Fruit fly (Drosophila melanogaster) whole organism: Measurements from ENCODE around the gene bru2.

Experiments used
- CG8478 ChIP-seq: fragments of >200 bp; optimal IDR thresholded peaks from 2 replicates; lab custom pipeline; 2018; ENCODE audit warnings: inconsistent platforms
- Dll ChIP-seq: fragments of >200 bp; optimal IDR thresholded peaks from 2 replicates; lab custom pipeline; 2017
- EcR ChIP-seq, 2 experiments: fragments of >200 bp; optimal IDR thresholded peaks; 2 replicates each; lab custom pipeline; 2017; ENCODE audit warnings: missing biosample characterization in 2 of 2, missing genetic modification characterization in 2 of 2, missing genetic modification reagents in 2 of 2
- pan ChIP-seq: fragments of >200 bp; optimal IDR thresholded peaks from 2 replicates; lab custom pipeline; 2017
- psq ChIP-seq: fragments of >200 bp; optimal IDR thresholded peaks from 2 replicates; lab custom pipeline; 2017
- usp ChIP-seq: fragments of >200 bp; optimal IDR thresholded peaks from 2 replicates; lab custom pipeline; 2017; ENCODE audit warnings: missing biosample characterization, missing genetic modification characterization, mixed read lengths

bru2 gene

dm6 chr2L:12343634-12344269 lies at the start of gene bru2, which contains the start of gene CG43813:
Gene bru2, plus strand, starts transcription at chr2L:12344219.
Gene CG43813, minus strand, starts transcription at chr2L:12344266.
- TF ChIP-seq psq (no peak), CG8478 (lab: Kevin White, UChicago) (no peak), usp (GFP tag; lab: Kevin White, UChicago) (no peak), EcR (GFP tag; optimal IDR thresholded peaks at IDR 0.05; lab: Kevin White, UChicago) (no peak), pan (lab: Kevin White, UChicago) (no peak), Dll (no peak)

- TF ChIP-seq EcR (GFP tag; optimal IDR thresholded peaks at IDR 0.05; lab: Kevin White, UChicago) (no peak), Dll (no peak), usp (GFP tag; lab: Kevin White, UChicago) (no peak), psq (no peak), pan (lab: Kevin White, UChicago) (no peak), CG8478 (lab: Kevin White, UChicago) (no peak)
Observed at dm6 chr2L:12314838-12315237, 29.2 kb upstream of the bru2 start.

- TF ChIP-seq usp (GFP tag; lab: Kevin White, UChicago) (no peak), psq (no peak), Dll (no peak), CG8478 (lab: Kevin White, UChicago) (no peak), EcR (GFP tag; optimal IDR thresholded peaks at IDR 0.05; lab: Kevin White, UChicago) (no peak), pan (lab: Kevin White, UChicago) (no peak)
Observed at dm6 chr2L:12337162-12337561, 6.9 kb upstream of the bru2 start.

dm6 chr2L:12338548-12338947 lies 5.5 kb upstream of the bru2 start, which contains the start of gene CG31862:
Gene CG31862, plus strand, starts transcription at chr2L:12338848.
- TF ChIP-seq Dll (no peak), CG8478 (lab: Kevin White, UChicago) (no peak), usp (GFP tag; lab: Kevin White, UChicago) (no peak), pan (lab: Kevin White, UChicago) (no peak), psq (no peak), EcR (GFP tag; optimal IDR thresholded peaks at IDR 0.05; lab: Kevin White, UChicago) (no peak)

- TF ChIP-seq Dll (no peak), EcR (GFP tag; optimal IDR thresholded peaks at IDR 0.05; lab: Kevin White, UChicago) (no peak), CG8478 (lab: Kevin White, UChicago) (no peak), pan (lab: Kevin White, UChicago) (no peak), usp (GFP tag; lab: Kevin White, UChicago) (no peak), psq (no peak)
Observed at dm6 chr2L:12341705-12342104, 2.3 kb upstream of the bru2 start.

- TF ChIP-seq Dll (no peak), pan (lab: Kevin White, UChicago) (no peak), CG8478 (lab: Kevin White, UChicago) (no peak), EcR (GFP tag; optimal IDR thresholded peaks at IDR 0.05; lab: Kevin White, UChicago) (no peak), psq (no peak), usp (GFP tag; lab: Kevin White, UChicago) (no peak)
Observed at dm6 chr2L:12346163-12346892, 2.3 kb downstream of the bru2 start.

dm6 chr2L:12347034-12347433 lies 3.0 kb downstream of the bru2 start:
- no peak for TF ChIP-seq CG8478 (lab: Kevin White, UChicago)
- TF ChIP-seq psq = no peak

- TF ChIP-seq pan (lab: Kevin White, UChicago) (no peak), Dll (no peak), usp (GFP tag; lab: Kevin White, UChicago) (no peak), CG8478 (lab: Kevin White, UChicago) (no peak), psq (no peak)
Observed at dm6 chr2L:12347862-12348261, 3.8 kb downstream of the bru2 start.

- TF ChIP-seq usp (GFP tag; lab: Kevin White, UChicago) (no peak), pan (lab: Kevin White, UChicago) (no peak), CG8478 (lab: Kevin White, UChicago) (no peak), psq (no peak), Dll (no peak), EcR (GFP tag; optimal IDR thresholded peaks at IDR 0.05; lab: Kevin White, UChicago) (no peak)
Observed at dm6 chr2L:12348407-12349091, 4.5 kb downstream of the bru2 start.

dm6 chr2L:12350880-12351279 lies 6.9 kb downstream of the bru2 start:
- no peak for TF ChIP-seq usp (GFP tag; lab: Kevin White, UChicago)
- no peak for TF ChIP-seq pan (lab: Kevin White, UChicago)
- no peak for TF ChIP-seq CG8478 (lab: Kevin White, UChicago)
- TF ChIP-seq Dll = no peak
- no peak for TF ChIP-seq psq
- no peak for TF ChIP-seq EcR (GFP tag; optimal IDR thresholded peaks at IDR 0.05; lab: Kevin White, UChicago)

- no peak for TF ChIP-seq pan (lab: Kevin White, UChicago)
- no peak for TF ChIP-seq psq
- no peak for TF ChIP-seq CG8478 (lab: Kevin White, UChicago)
- no peak for TF ChIP-seq EcR (GFP tag; optimal IDR thresholded peaks at IDR 0.05; lab: Kevin White, UChicago)
- no peak for TF ChIP-seq usp (GFP tag; lab: Kevin White, UChicago)
- no peak for TF ChIP-seq Dll
Observed at dm6 chr2L:12351969-12352368, 8.0 kb downstream of the bru2 start.

dm6 chr2L:12353926-12354325 lies 9.9 kb downstream of the bru2 start:
- TF ChIP-seq psq (no peak), CG8478 (lab: Kevin White, UChicago) (no peak), pan (lab: Kevin White, UChicago) (no peak), EcR (GFP tag; optimal IDR thresholded peaks at IDR 0.05; lab: Kevin White, UChicago) (no peak), usp (GFP tag; lab: Kevin White, UChicago) (no peak), Dll (no peak)
